Worm (Caenorhabditis elegans) whole organism, L4 larva: ENCODE data around the gene K07D4.9.
A peak's percentile ranks its signal among the peaks of the same experiment; 100 is the strongest.

ENCODE experiments used
- F37D6.2 ChIP-seq: sonication (generic microtip); optimal IDR thresholded peaks from 2 replicates; lab custom pipeline; 2016; ENCODE audit warnings: mild to moderate bottlenecking, missing genetic modification characterization, missing compliant biosample characterization
- F44E2.7 ChIP-seq: fragments of 200-800 bp; sonication (Bioruptor generic); IDR thresholded peaks from 2 replicates; pipeline ENCODE4 v2.1.2; 2022; ENCODE audit warnings: missing genetic modification characterization, missing compliant biosample characterization
- Y5F2A.4 ChIP-seq: fragments of 200-800 bp; sonication (Bioruptor generic); optimal IDR thresholded peaks from 2 replicates; lab custom pipeline; 2018; ENCODE audit warnings: mild to moderate bottlenecking, missing genetic modification characterization, missing compliant biosample characterization
- ZK337.2 ChIP-seq: fragments of 200-800 bp; sonication (Bioruptor generic); IDR thresholded peaks from 2 replicates; pipeline ENCODE4 v1.3.6; 2022; ENCODE audit warnings: missing genetic modification reagents, missing genetic modification characterization, missing compliant biosample characterization
- ceh-62 ChIP-seq: sonication (generic microtip); optimal IDR thresholded peaks from 2 replicates; lab custom pipeline; 2017; ENCODE audit warnings: missing biosample characterization, missing genetic modification characterization
- ceh-82 ChIP-seq: sonication (generic microtip); optimal IDR thresholded peaks from 2 replicates; lab custom pipeline; 2017; ENCODE audit warnings: missing biosample characterization, missing genetic modification characterization
- daf-12 ChIP-seq: fragments of 150-350 bp; optimal IDR thresholded peaks from 2 replicates; lab custom pipeline; 2014; ENCODE audit warnings: missing biosample characterization, missing genetic modification reagents, missing genetic modification characterization
- daf-16 ChIP-seq, 3 experiments: sonication (generic microtip); optimal IDR thresholded peaks; 2 replicates each; lab custom pipeline; 2016 to 2017; ENCODE audit warnings: missing genetic modification characterization in 3 of 3, missing genetic modification reagents in 3 of 3, mild to moderate bottlenecking in 2 of 3, missing compliant biosample characterization in 2 of 3, missing biosample characterization in 1 of 3, moderate library complexity in 1 of 3
- daf-8 ChIP-seq: fragments of 200-800 bp; sonication (Bioruptor generic); IDR thresholded peaks from 2 replicates; pipeline ENCODE4 v1.3.6; 2022; ENCODE audit warnings: missing genetic modification characterization, missing compliant biosample characterization
- dmd-6 ChIP-seq: fragments of 200-800 bp; sonication (Bioruptor generic); IDR thresholded peaks from 2 replicates; pipeline ENCODE4 v1.3.6; 2022; ENCODE audit warnings: missing genetic modification reagents, missing genetic modification characterization, missing compliant biosample characterization
- dmd-9 ChIP-seq: fragments of 200-800 bp; sonication (Bioruptor generic); IDR thresholded peaks from 2 replicates; pipeline ENCODE4 v1.3.6; 2022; ENCODE audit warnings: missing genetic modification reagents, missing genetic modification characterization, missing compliant biosample characterization
- dve-1 ChIP-seq: sonication (generic microtip); optimal IDR thresholded peaks from 2 replicates; lab custom pipeline; 2017; ENCODE audit warnings: antibody characterized with exemption, mild to moderate bottlenecking, missing genetic modification characterization, missing compliant biosample characterization; ENCODE audit not compliant: insufficient read depth
- hlh-11 ChIP-seq: fragments of 200-800 bp; sonication (Bioruptor generic); optimal IDR thresholded peaks from 2 replicates; lab custom pipeline; 2018; ENCODE audit warnings: mild to moderate bottlenecking, missing genetic modification characterization, missing compliant biosample characterization
- hlh-30 ChIP-seq: sonication (generic microtip); optimal IDR thresholded peaks from 2 replicates; lab custom pipeline; 2017; ENCODE audit warnings: antibody characterized with exemption, mild to moderate bottlenecking, missing genetic modification characterization, missing compliant biosample characterization; ENCODE audit not compliant: insufficient read depth
- lin-39 ChIP-seq: fragments of 150-350 bp; optimal IDR thresholded peaks from 2 replicates; lab custom pipeline; 2014; ENCODE audit warnings: missing biosample characterization, missing genetic modification reagents, missing genetic modification characterization
- madf-5 ChIP-seq, 2 experiments: fragments of 200-800 bp; sonication (Bioruptor generic); IDR thresholded peaks; 2 replicates each; pipeline ENCODE4 v1.3.6; 2022; ENCODE audit warnings: missing compliant biosample characterization in 2 of 2, missing genetic modification characterization in 2 of 2
- mdl-1 ChIP-seq, 2 experiments: fragments of 150-350 bp in 1 of 2; sonication (generic microtip) in 1 of 2; optimal IDR thresholded peaks; 2 replicates each; lab custom pipeline; 2014 to 2017; ENCODE audit warnings: missing biosample characterization in 2 of 2, missing genetic modification characterization in 2 of 2
- mxl-2 ChIP-seq: fragments of 200-800 bp; sonication (Bioruptor generic); conservative IDR thresholded peaks from 2 replicates; pipeline ENCODE4 v1.3.6; 2022; ENCODE audit warnings: missing genetic modification reagents, missing genetic modification characterization, missing compliant biosample characterization
- mxl-3 ChIP-seq: fragments of 200-800 bp; sonication (Bioruptor generic); optimal IDR thresholded peaks from 2 replicates; lab custom pipeline; 2018; ENCODE audit warnings: mild to moderate bottlenecking, missing genetic modification characterization, missing compliant biosample characterization
- nhr-10 ChIP-seq: fragments of 150-350 bp; optimal IDR thresholded peaks from 2 replicates; lab custom pipeline; 2014; ENCODE audit warnings: missing biosample characterization, missing genetic modification characterization
- nhr-102 ChIP-seq: sonication (generic microtip); optimal IDR thresholded peaks from 2 replicates; lab custom pipeline; 2016; ENCODE audit warnings: mild to moderate bottlenecking, missing genetic modification characterization, moderate library complexity, missing compliant biosample characterization
- nhr-11 ChIP-seq: fragments of 150-350 bp; optimal IDR thresholded peaks from 2 replicates; lab custom pipeline; 2014; ENCODE audit warnings: missing biosample characterization, missing genetic modification characterization
- nhr-28 ChIP-seq: fragments of 150-350 bp; optimal IDR thresholded peaks from 2 replicates; lab custom pipeline; 2014; ENCODE audit warnings: missing biosample characterization, missing genetic modification characterization
- nhr-41 ChIP-seq: fragments of 200-800 bp; sonication (Bioruptor generic); IDR thresholded peaks from 2 replicates; pipeline ENCODE4 v1.3.6; 2022; ENCODE audit warnings: missing genetic modification reagents, missing genetic modification characterization, missing compliant biosample characterization
- nhr-42 ChIP-seq: fragments of 200-800 bp; sonication (Bioruptor generic); IDR thresholded peaks from 2 replicates; pipeline ENCODE4 v1.3.6; 2022; ENCODE audit warnings: missing genetic modification characterization, missing compliant biosample characterization
- nhr-48 ChIP-seq: sonication (generic microtip); optimal IDR thresholded peaks from 2 replicates; lab custom pipeline; 2016; ENCODE audit warnings: mild to moderate bottlenecking, missing genetic modification characterization, missing compliant biosample characterization
- nhr-77 ChIP-seq: fragments of 150-350 bp; optimal IDR thresholded peaks from 2 replicates; lab custom pipeline; 2014; ENCODE audit warnings: missing biosample characterization, missing genetic modification characterization
- php-3 ChIP-seq: fragments of 200-800 bp; sonication (Bioruptor generic); IDR thresholded peaks from 2 replicates; pipeline ENCODE4 v1.3.6; 2022; ENCODE audit warnings: missing genetic modification reagents, missing genetic modification characterization, missing compliant biosample characterization
- pqm-1 ChIP-seq: sonication (generic microtip); optimal IDR thresholded peaks from 2 replicates; lab custom pipeline; 2017; ENCODE audit warnings: missing biosample characterization, missing genetic modification characterization
- snpc-1.2 ChIP-seq: fragments of 200-800 bp; sonication (Bioruptor generic); IDR thresholded peaks from 2 replicates; pipeline ENCODE4 v1.3.6; 2022; ENCODE audit warnings: missing genetic modification reagents, missing genetic modification characterization, missing compliant biosample characterization
- tra-1 ChIP-seq: fragments of 200-800 bp; sonication (Bioruptor generic); IDR thresholded peaks from 2 replicates; pipeline ENCODE4 v1.3.6; 2022; ENCODE audit warnings: missing genetic modification reagents, missing genetic modification characterization, missing compliant biosample characterization
- unc-130 ChIP-seq: sonication (generic microtip); optimal IDR thresholded peaks from 2 replicates; lab custom pipeline; 2016; ENCODE audit warnings: missing genetic modification reagents, missing genetic modification characterization, missing compliant biosample characterization
- unc-62 ChIP-seq, 3 experiments: fragments of 150-350 bp in 1 of 3; sonication (generic microtip); optimal IDR thresholded peaks in 2 of 3; peaks in 1 of 3; 1 replicate in 1 of 3; 2 replicates in 2 of 3; lab custom pipeline; 2014 to 2017; ENCODE audit warnings: missing biosample characterization in 3 of 3, missing genetic modification characterization in 3 of 3, missing genetic modification reagents in 3 of 3, missing genotype in 1 of 3
- zag-1 ChIP-seq: fragments of 150-350 bp; optimal IDR thresholded peaks from 2 replicates; lab custom pipeline; 2014; ENCODE audit warnings: missing biosample characterization, missing genetic modification characterization
- zip-11 ChIP-seq: fragments of 200-800 bp; sonication (Bioruptor generic); IDR thresholded peaks from 2 replicates; pipeline ENCODE4 v1.3.6; 2022; ENCODE audit warnings: missing genetic modification characterization, missing compliant biosample characterization
- zip-2 ChIP-seq: fragments of 150-350 bp; optimal IDR thresholded peaks from 2 replicates; lab custom pipeline; 2014; ENCODE audit warnings: missing biosample characterization, missing genetic modification characterization

The K07D4.9 gene

ce11 chrII:3990706-3991105 lies 37.7 kb upstream of the K07D4.9 start (continued):
- TF ChIP-seq nhr-10 (no peak), nhr-28 (tag; lab: Kevin White, UChicago) (no peak), dmd-6 (GFP tag; lab: Robert Waterston, UW) (peak; percentile 8; the same call in 1 of the 2 replicates), ceh-82 (tag; lab: Kevin White, UChicago) (no peak), lin-39 (tag; lab: Kevin White, UChicago) (no peak), tra-1 (GFP tag; lab: Robert Waterston, UW) (no peak), hlh-11 (tag; lab: Kevin White, UChicago) (no peak), pqm-1 (tag; lab: Kevin White, UChicago) (peak; percentile 42), zip-11 (GFP tag; lab: Robert Waterston, UW) (no peak), Y5F2A.4 (GFP tag; lab: Kevin White, UChicago) (no peak), nhr-41 (GFP tag; lab: Robert Waterston, UW) (no peak), nhr-48 (tag; lab: Kevin White, UChicago) (no peak), mxl-2 (GFP tag; lab: Robert Waterston, UW) (no peak), mdl-1 (tag; optimal IDR thresholded peaks at IDR 0.05; lab: Kevin White, UChicago) (no peak), ZK337.2 (no peak), dmd-9 (no peak), hlh-30 (tag; lab: Kevin White, UChicago) (no peak), zag-1 (no peak), nhr-11 (no peak)

ce11 chrII:3992029-3992428 lies 36.3 kb upstream of the K07D4.9 start:
- TF ChIP-seq nhr-28 (tag; lab: Kevin White, UChicago), result peak; percentile 2
- no peak for TF ChIP-seq nhr-42 (GFP tag; lab: Robert Waterston, UW)
- peak; percentile 44; the same call in 1 of the 2 replicates for TF ChIP-seq dmd-6 (GFP tag; lab: Robert Waterston, UW)
- TF ChIP-seq unc-62 (GFP tag; optimal IDR thresholded peaks at IDR 0.05 in 1 of 2; lab: Kevin White, UChicago), result no peak
- TF ChIP-seq unc-62 (tag; optimal IDR thresholded peaks at IDR 0.05; lab: Kevin White, UChicago), result no peak
- peak; percentile 20 for TF ChIP-seq dve-1 (tag; lab: Kevin White, UChicago)
- TF ChIP-seq daf-12 (tag; lab: Kevin White, UChicago), result no peak
- no peak for TF ChIP-seq daf-8 (GFP tag; lab: Robert Waterston, UW)
- no peak for TF ChIP-seq daf-16 (GFP tag; optimal IDR thresholded peaks at IDR 0.05; lab: Kevin White, UChicago)
- TF ChIP-seq daf-16 (tag; optimal IDR thresholded peaks at IDR 0.05; lab: Kevin White, UChicago), result peak; percentile 76
- no peak for TF ChIP-seq zip-2
- TF ChIP-seq pqm-1 (tag; lab: Kevin White, UChicago), result peak; percentile 58

DNA sequence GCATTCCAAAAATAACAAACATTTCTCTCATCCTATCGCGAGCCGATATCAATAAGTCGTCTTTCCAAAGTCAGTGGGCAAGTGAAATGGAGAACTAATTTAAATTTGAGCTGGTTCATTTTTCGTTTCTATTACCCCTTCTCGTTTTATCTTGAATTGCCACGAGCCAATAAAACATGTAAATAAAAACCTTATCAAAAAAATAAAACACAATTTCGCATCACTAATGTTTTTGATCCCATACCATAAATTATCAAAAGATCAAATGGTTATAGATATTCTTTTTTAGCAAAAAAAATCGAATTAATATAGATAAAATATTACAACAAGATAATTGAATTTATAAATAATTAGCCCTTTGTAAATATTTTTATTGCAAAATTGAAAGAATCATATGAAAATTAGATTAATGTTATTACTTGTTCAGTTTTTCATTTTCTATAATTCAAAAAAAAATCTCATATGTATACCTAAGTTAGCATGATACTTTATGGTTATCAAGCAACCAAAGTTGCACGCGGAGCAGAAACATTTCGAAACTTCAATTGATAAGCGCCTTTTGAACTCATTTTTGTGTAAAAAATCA lies 35.6 kb upstream of the K07D4.9 start, which contains the start of gene Y14H12A.1:
TSS of gene Y14H12A.1 (plus strand) at position 536 of the 586 bp plus-strand sequence.
- TF ChIP-seq mxl-3 (no peak), ceh-62 (no peak), nhr-77 (tag; lab: Kevin White, UChicago) (no peak), php-3 (peak; percentile 75; the same call in 1 of the 2 replicates), daf-16 (GFP tag; optimal IDR thresholded peaks at IDR 0.05; lab: Kevin White, UChicago) (no peak), daf-16 (tag; optimal IDR thresholded peaks at IDR 0.05; lab: Kevin White, UChicago) (peak; percentile 72)

- TF ChIP-seq F44E2.7 (no peak), zag-1 (no peak), dmd-6 (GFP tag; lab: Robert Waterston, UW) (no peak), ZK337.2 (no peak), snpc-1.2 (GFP tag; lab: Robert Waterston, UW) (no peak), F37D6.2 (tag; lab: Kevin White, UChicago) (no peak), unc-130 (GFP tag; lab: Kevin White, UChicago) (no peak), madf-5 (GFP tag; IDR thresholded peaks at IDR 0.05; lab: Robert Waterston, UW) (no peak), mxl-2 (GFP tag; lab: Robert Waterston, UW) (no peak), nhr-102 (tag; lab: Kevin White, UChicago) (no peak)
Observed at ce11 chrII:3996005-3996404, 32.4 kb upstream of the K07D4.9 start, which contains the start of gene clc-22. TSS of gene clc-22 (minus strand) at chrII:3996075.
